Fruit fly (Drosophila melanogaster): Measurements from ENCODE around the gene IntS6.
A peak's percentile ranks its signal among the peaks of the same experiment; 100 is the strongest.

IntS6 gene

DNA sequence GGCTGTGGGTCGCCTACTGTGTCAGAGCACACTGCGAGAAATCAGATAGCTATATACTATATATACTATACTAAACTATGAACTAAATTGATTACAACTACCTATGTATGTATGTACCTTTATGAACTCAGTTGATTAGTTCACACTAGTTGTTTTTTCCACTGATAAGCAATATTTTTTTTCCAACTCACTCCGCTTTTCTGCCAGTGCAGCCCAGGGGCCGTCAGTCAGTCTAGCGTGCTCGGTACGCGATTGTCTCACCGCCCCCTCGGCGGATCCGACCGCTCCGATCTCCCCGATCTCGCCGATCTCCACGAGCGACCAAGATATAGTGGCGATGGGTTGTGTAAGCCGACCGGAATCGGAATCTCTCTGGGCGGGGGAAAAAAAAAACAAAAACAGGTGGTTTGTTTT lies 41.1 kb downstream of the IntS6 start (continued):
- TF ChIP-seq svp (GFP tag) (peak; percentile 87), CG15336 (GFP tag; IDR thresholded peaks at IDR 0.05) (peak; percentile 93), dsx (GFP tag; optimal IDR thresholded peaks at IDR 0.05; ENCODE audit: poor library complexity, severe bottlenecking) (peak; percentile 73), Sox15 (GFP tag; optimal IDR thresholded peaks at IDR 0.05) (peak; percentile 2), Hr39 (GFP tag; optimal IDR thresholded peaks at IDR 0.05) (no peak), pdm3 (GFP tag; optimal IDR thresholded peaks at IDR 0.05) (peak; percentile 46), CG6276 (GFP tag; optimal IDR thresholded peaks at IDR 0.05) (peak; percentile 84), CG8319 (GFP tag; optimal IDR thresholded peaks at IDR 0.05) (no peak)

dm6 chrX:5705097-5705496 lies 42.0 kb downstream of the IntS6 start:
- no peak for TF ChIP-seq CG3032 (tag; optimal IDR thresholded peaks at IDR 0.05)
- TF ChIP-seq CG4318 (GFP tag; optimal IDR thresholded peaks at IDR 0.05) = no peak
- no peak for TF ChIP-seq fkh (GFP tag; optimal IDR thresholded peaks at IDR 0.05)
- TF ChIP-seq CG8319 (GFP tag; optimal IDR thresholded peaks at IDR 0.05) = no peak
- TF ChIP-seq Blimp-1 (GFP tag; optimal IDR thresholded peaks at IDR 0.05) = no peak
- no peak for TF ChIP-seq ss (GFP tag; optimal IDR thresholded peaks at IDR 0.05)
- TF ChIP-seq Hr39 (GFP tag; optimal IDR thresholded peaks at IDR 0.05) = no peak
- TF ChIP-seq CG16779 (tag; optimal IDR thresholded peaks at IDR 0.05) = no peak
- TF ChIP-seq OdsH (GFP tag; optimal IDR thresholded peaks at IDR 0.05) = no peak
- no peak for TF ChIP-seq Hr38 (GFP tag; optimal IDR thresholded peaks at IDR 0.05)
- no peak for TF ChIP-seq Eip75B (GFP tag; optimal IDR thresholded peaks at IDR 0.05)
- TF ChIP-seq vri (GFP tag; optimal IDR thresholded peaks at IDR 0.05) = no peak
- no peak for TF ChIP-seq Met (GFP tag; optimal IDR thresholded peaks at IDR 0.05)
- TF ChIP-seq dac (GFP tag; optimal IDR thresholded peaks at IDR 0.05) = no peak
- TF ChIP-seq spab (GFP tag; optimal IDR thresholded peaks at IDR 0.05) = no peak
- no peak for TF ChIP-seq CG8119 (GFP tag; IDR thresholded peaks at IDR 0.05)
- TF ChIP-seq Sox102F (GFP tag; optimal IDR thresholded peaks at IDR 0.05) = no peak
- no peak for TF ChIP-seq Hr4 (GFP tag; optimal IDR thresholded peaks at IDR 0.05)
- TF ChIP-seq CG10669 (GFP tag; optimal IDR thresholded peaks at IDR 0.05) = no peak
- no peak for TF ChIP-seq eg (GFP tag; IDR thresholded peaks at IDR 0.05)

DNA sequence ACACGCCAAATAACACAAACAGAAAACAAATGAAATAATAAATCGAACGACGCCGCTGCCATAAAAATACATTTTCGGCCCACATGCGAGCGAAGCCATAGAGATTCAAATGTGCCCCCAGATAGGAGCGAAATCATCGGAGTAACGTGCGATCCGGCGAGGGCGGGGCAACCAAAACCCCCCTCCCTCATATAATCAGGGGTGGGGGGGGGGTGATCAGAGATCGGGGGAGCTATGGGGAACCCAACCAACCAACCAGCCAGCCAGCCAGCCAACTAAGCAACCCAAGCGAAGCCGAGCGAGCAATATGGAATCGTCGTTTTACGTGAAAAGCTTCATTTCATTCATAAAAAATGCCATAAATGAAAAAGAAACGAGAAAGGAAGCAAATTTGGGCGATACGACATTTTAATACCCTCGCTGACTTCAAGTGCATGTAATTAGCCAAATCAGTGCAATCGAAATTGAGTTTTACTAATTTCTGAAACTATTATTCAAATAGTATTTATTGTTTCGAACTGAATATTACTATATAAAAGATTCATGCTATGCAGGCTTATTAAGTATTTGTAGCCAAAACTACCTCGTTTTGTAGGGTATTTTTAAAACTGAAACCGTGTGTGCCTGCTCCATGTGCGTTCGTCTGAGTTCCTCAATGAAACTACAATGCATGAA lies 47.1 kb downstream of the IntS6 start:
- TF ChIP-seq dsx (GFP tag; optimal IDR thresholded peaks at IDR 0.05; ENCODE audit: poor library complexity, severe bottlenecking) = peak; percentile 60
- TF ChIP-seq svp (GFP tag) = peak; percentile 83
- TF ChIP-seq salr (GFP tag; optimal IDR thresholded peaks at IDR 0.05) = peak; percentile 32 to 43
- peak; percentile 44 for TF ChIP-seq Sox15 (GFP tag; optimal IDR thresholded peaks at IDR 0.05)
- TF ChIP-seq CG11762 (GFP tag; optimal IDR thresholded peaks at IDR 0.05; ENCODE audit: insufficient read depth) = peak; percentile 41
- peak; percentile 49; the same call in 1 of the 3 replicates for TF ChIP-seq eg (GFP tag; IDR thresholded peaks at IDR 0.05)
- peak; percentile 93 for TF ChIP-seq Eip78C (GFP tag)
- TF ChIP-seq CG3919 (GFP tag; optimal IDR thresholded peaks at IDR 0.05) = peak; percentile 70
- peak; percentile 62 for TF ChIP-seq cyc (GFP tag; optimal IDR thresholded peaks at IDR 0.05)
- peak; percentile 52 for TF ChIP-seq CG34406 (GFP tag; optimal IDR thresholded peaks at IDR 0.05)
- TF ChIP-seq net (GFP tag; optimal IDR thresholded peaks at IDR 0.05) = peak; percentile 35
- peak; percentile 70 for TF ChIP-seq OdsH (GFP tag; optimal IDR thresholded peaks at IDR 0.05)
- peak; percentile 73 for TF ChIP-seq Met (GFP tag; optimal IDR thresholded peaks at IDR 0.05)
- peak; percentile 51 for TF ChIP-seq CG3032 (tag; optimal IDR thresholded peaks at IDR 0.05)
- peak; percentile 24 for TF ChIP-seq CG11902 (GFP tag; optimal IDR thresholded peaks at IDR 0.05)
- peak; percentile 14 for TF ChIP-seq fd59A (GFP tag; optimal IDR thresholded peaks at IDR 0.05)
- TF ChIP-seq pdm3 (GFP tag; optimal IDR thresholded peaks at IDR 0.05) = peak; percentile 81
- TF ChIP-seq CG10631 (GFP tag; optimal IDR thresholded peaks at IDR 0.05) = peak; percentile 60
- peak; percentile 60 for TF ChIP-seq Ets96B (tag; optimal IDR thresholded peaks at IDR 0.05)
- peak; percentile 45 for TF ChIP-seq CG8632 (GFP tag; optimal IDR thresholded peaks at IDR 0.05)
- TF ChIP-seq Sox102F (GFP tag; optimal IDR thresholded peaks at IDR 0.05) = peak; percentile 61
- peak; percentile 64 for TF ChIP-seq CG10669 (GFP tag; optimal IDR thresholded peaks at IDR 0.05)
- no peak for TF ChIP-seq Blimp-1 (GFP tag; optimal IDR thresholded peaks at IDR 0.05)
- TF ChIP-seq spab (GFP tag; optimal IDR thresholded peaks at IDR 0.05) = peak; percentile 42
- TF ChIP-seq Hr38 (GFP tag; optimal IDR thresholded peaks at IDR 0.05) = no peak
- no peak for TF ChIP-seq dac (GFP tag; optimal IDR thresholded peaks at IDR 0.05)
- TF ChIP-seq Eip93F (GFP tag; optimal IDR thresholded peaks at IDR 0.05) = no peak
- peak; percentile 48 for TF ChIP-seq CG7368 (GFP tag; optimal IDR thresholded peaks at IDR 0.05)
- TF ChIP-seq CG9139 (GFP tag; optimal IDR thresholded peaks at IDR 0.05) = no peak
- peak; percentile 2 to 60 for TF ChIP-seq ss (GFP tag; optimal IDR thresholded peaks at IDR 0.05)
- TF ChIP-seq Lpt (GFP tag; optimal IDR thresholded peaks at IDR 0.05) = peak; percentile 53
- peak; percentile 57 for TF ChIP-seq CG6276 (GFP tag; optimal IDR thresholded peaks at IDR 0.05)
- peak; percentile 61 for TF ChIP-seq CG31627 (GFP tag; optimal IDR thresholded peaks at IDR 0.05)
- peak; percentile 74 for TF ChIP-seq topi (GFP tag; optimal IDR thresholded peaks at IDR 0.05)
- peak; percentile 73 for TF ChIP-seq CG8119 (GFP tag; IDR thresholded peaks at IDR 0.05)
- peak; percentile 69 for TF ChIP-seq Eip75B (GFP tag; optimal IDR thresholded peaks at IDR 0.05)
